Worm (Caenorhabditis elegans) whole organism, mixed stage, embryonic: ENCODE measurements around the gene C35C5.10.

ENCODE experiments used
- M03D4.4 ChIP-seq: sonication (generic microtip); optimal IDR thresholded peaks from 2 replicates; lab custom pipeline; 2017; ENCODE audit warnings: mild to moderate bottlenecking, missing genetic modification characterization, missing compliant biosample characterization
- bed-3 ChIP-seq: fragments of 200-800 bp; sonication (Bioruptor generic); optimal IDR thresholded peaks from 3 replicates; lab custom pipeline; 2018; ENCODE audit warnings: mild to moderate bottlenecking, missing genetic modification characterization, moderate library complexity, missing compliant biosample characterization
- ceh-43 ChIP-seq: fragments of 200-800 bp; sonication (Bioruptor generic); optimal IDR thresholded peaks from 2 replicates; lab custom pipeline; 2018; ENCODE audit warnings: mild to moderate bottlenecking, missing genetic modification characterization, moderate library complexity, missing compliant biosample characterization
- ceh-83 ChIP-seq: fragments of 200-800 bp; sonication (Bioruptor generic); optimal IDR thresholded peaks from 2 replicates; lab custom pipeline; 2018; ENCODE audit warnings: mild to moderate bottlenecking, missing genetic modification characterization, missing compliant biosample characterization
- ces-1 ChIP-seq: fragments of 150-350 bp; optimal IDR thresholded peaks from 2 replicates; lab custom pipeline; 2014; ENCODE audit warnings: missing biosample characterization, missing genetic modification reagents, missing genetic modification characterization
- drap-1 ChIP-seq: fragments of 200-800 bp; sonication (Bioruptor generic); optimal IDR thresholded peaks from 3 replicates; lab custom pipeline; 2018; ENCODE audit warnings: mild to moderate bottlenecking, missing genetic modification characterization, missing compliant biosample characterization
- elt-1 ChIP-seq: sonication (generic microtip); optimal IDR thresholded peaks from 2 replicates; lab custom pipeline; 2017; ENCODE audit warnings: missing genetic modification characterization, mild to moderate bottlenecking, missing compliant biosample characterization, antibody characterized with exemption, moderate library complexity, borderline replicate concordance; ENCODE audit not compliant: insufficient read depth
- elt-3 ChIP-seq: fragments of 150-350 bp; optimal IDR thresholded peaks from 2 replicates; lab custom pipeline; 2014; ENCODE audit warnings: missing biosample characterization, missing genetic modification characterization
- flh-1 ChIP-seq: fragments of 200-800 bp; sonication (Bioruptor generic); optimal IDR thresholded peaks from 2 replicates; lab custom pipeline; 2018; ENCODE audit warnings: mild to moderate bottlenecking, missing genetic modification characterization, moderate library complexity, missing compliant biosample characterization
- ham-2 ChIP-seq: fragments of 200-800 bp; sonication (Bioruptor generic); optimal IDR thresholded peaks from 2 replicates; lab custom pipeline; 2018; ENCODE audit warnings: mild to moderate bottlenecking, missing genetic modification characterization, missing compliant biosample characterization
- hlh-1 ChIP-seq: fragments of 150-350 bp; optimal IDR thresholded peaks from 2 replicates; lab custom pipeline; 2014; ENCODE audit warnings: missing biosample characterization, missing genetic modification reagents, missing genetic modification characterization
- lin-13 ChIP-seq: fragments of 150-350 bp; optimal IDR thresholded peaks from 2 replicates; lab custom pipeline; 2014; ENCODE audit warnings: missing biosample characterization, missing genetic modification characterization
- lin-32 ChIP-seq: fragments of 200-800 bp; sonication (Bioruptor generic); optimal IDR thresholded peaks from 2 replicates; lab custom pipeline; 2018; ENCODE audit warnings: mild to moderate bottlenecking, missing genetic modification characterization, missing compliant biosample characterization
- mab-5 ChIP-seq: fragments of 150-350 bp; optimal IDR thresholded peaks from 2 replicates; lab custom pipeline; 2014; ENCODE audit warnings: missing biosample characterization, missing genetic modification characterization
- mep-1 ChIP-seq: fragments of 150-350 bp; optimal IDR thresholded peaks from 2 replicates; lab custom pipeline; 2017; ENCODE audit warnings: missing biosample characterization, missing genetic modification reagents, missing genetic modification characterization, inconsistent platforms
- mls-2 ChIP-seq: sonication (generic microtip); optimal IDR thresholded peaks from 2 replicates; lab custom pipeline; 2016; ENCODE audit warnings: mild to moderate bottlenecking, missing genetic modification characterization, moderate library complexity, missing compliant biosample characterization
- nhr-2 ChIP-seq: fragments of 150-350 bp; optimal IDR thresholded peaks from 2 replicates; lab custom pipeline; 2014; ENCODE audit warnings: missing biosample characterization, missing genetic modification characterization
- nhr-237 ChIP-seq: fragments of 150-350 bp; optimal IDR thresholded peaks from 2 replicates; lab custom pipeline; 2014; ENCODE audit warnings: missing biosample characterization, missing genetic modification characterization
- nhr-28 ChIP-seq: fragments of 150-350 bp; optimal IDR thresholded peaks from 2 replicates; lab custom pipeline; 2014; ENCODE audit warnings: missing biosample characterization, missing genetic modification characterization
- nhr-76 ChIP-seq: sonication (generic microtip); optimal IDR thresholded peaks from 2 replicates; lab custom pipeline; 2017; ENCODE audit warnings: missing biosample characterization, missing genetic modification characterization
- pha-4 ChIP-seq: fragments of 150-350 bp; optimal IDR thresholded peaks from 2 replicates; lab custom pipeline; 2018; ENCODE audit warnings: missing biosample characterization, missing genetic modification reagents, missing genetic modification characterization
- snpc-4 ChIP-seq: fragments of 150-350 bp; optimal IDR thresholded peaks from 2 replicates; lab custom pipeline; 2014; ENCODE audit warnings: missing biosample characterization, missing genetic modification characterization
- sptf-1 ChIP-seq: sonication (generic microtip); optimal IDR thresholded peaks from 2 replicates; lab custom pipeline; 2017; ENCODE audit warnings: mild to moderate bottlenecking, missing genetic modification characterization, moderate library complexity, missing compliant biosample characterization
- tbx-8 ChIP-seq: fragments of 200-800 bp; sonication (Bioruptor generic); optimal IDR thresholded peaks from 2 replicates; lab custom pipeline; 2018; ENCODE audit warnings: mild to moderate bottlenecking, missing genetic modification characterization, moderate library complexity, missing compliant biosample characterization
- unc-120 ChIP-seq: sonication (generic microtip); optimal IDR thresholded peaks from 2 replicates; lab custom pipeline; 2017; ENCODE audit warnings: missing genetic modification characterization, missing compliant biosample characterization; ENCODE audit not compliant: poor library complexity, severe bottlenecking
- unc-39 ChIP-seq: fragments of 150-350 bp; optimal IDR thresholded peaks from 2 replicates; lab custom pipeline; 2014; ENCODE audit warnings: missing biosample characterization, missing genetic modification characterization
- unc-62 ChIP-seq: fragments of 150-350 bp; optimal IDR thresholded peaks from 2 replicates; lab custom pipeline; 2014; ENCODE audit warnings: missing biosample characterization, missing genetic modification reagents, missing genetic modification characterization
- zip-8 ChIP-seq: fragments of 150-350 bp; optimal IDR thresholded peaks from 2 replicates; lab custom pipeline; 2014; ENCODE audit warnings: missing biosample characterization, missing genetic modification characterization

The C35C5.10 gene

ce11 chrX:11569744-11570359 is 13.8 kb downstream of the C35C5.10 start:
- no peak for TF ChIP-seq elt-3 (tag; lab: Kevin White, UChicago)
- TF ChIP-seq ces-1 (GFP tag; lab: Kevin White, UChicago): peak; percentile 98

- peak; percentile 46 for TF ChIP-seq ces-1 (GFP tag; lab: Kevin White, UChicago)
- TF ChIP-seq zip-8: no peak
Measured at ce11 chrX:11571714-11572113, 15.7 kb downstream of the C35C5.10 start.

ce11 chrX:11572205-11572604 is 16.2 kb downstream of the C35C5.10 start, which contains the start of gene frm-3:
Gene frm-3 (plus strand): TSS chrX:11572505.
- TF ChIP-seq mls-2 (tag; lab: Kevin White, UChicago) (no peak), mab-5 (tag; lab: Kevin White, UChicago) (no peak), ceh-43 (no peak), lin-13 (tag; lab: Kevin White, UChicago) (no peak), drap-1 (GFP tag; lab: Kevin White, UChicago) (no peak), nhr-2 (no peak), hlh-1 (tag; lab: Kevin White, UChicago) (no peak), sptf-1 (tag; lab: Kevin White, UChicago) (no peak), elt-1 (no peak), flh-1 (GFP tag; lab: Kevin White, UChicago) (no peak), unc-120 (no peak), bed-3 (GFP tag; lab: Kevin White, UChicago) (no peak), ceh-83 (no peak), nhr-237 (no peak), lin-32 (GFP tag; lab: Kevin White, UChicago) (no peak)
- TF ChIP-seq, all 35 proteins: peak for 0

- TF ChIP-seq drap-1 (GFP tag; lab: Kevin White, UChicago) (no peak), unc-120 (peak; percentile 37)
Measured at ce11 chrX:11574167-11574566, 18.1 kb downstream of the C35C5.10 start.

- TF ChIP-seq hlh-1 (tag; lab: Kevin White, UChicago) (peak; percentile 53), ceh-43 (no peak), sptf-1 (tag; lab: Kevin White, UChicago) (no peak), unc-62 (peak; percentile 79), nhr-2 (no peak), tbx-8 (GFP tag; lab: Kevin White, UChicago) (no peak), drap-1 (GFP tag; lab: Kevin White, UChicago) (peak; percentile 7), unc-120 (peak; percentile 55), unc-39 (tag; lab: Kevin White, UChicago) (no peak)
Measured at ce11 chrX:11576429-11577088, 20.5 kb downstream of the C35C5.10 start.

ce11 chrX:11585375-11585774 is 29.3 kb downstream of the C35C5.10 start, which contains the start of gene abts-2:
Gene abts-2 (plus strand): TSS chrX:11585675.
- no peak for TF ChIP-seq hlh-1 (tag; lab: Kevin White, UChicago)
- no peak for TF ChIP-seq sptf-1 (tag; lab: Kevin White, UChicago)
- no peak for TF ChIP-seq mep-1
- TF ChIP-seq nhr-28 (tag; lab: Kevin White, UChicago): no peak
- no peak for TF ChIP-seq ham-2 (GFP tag; lab: Kevin White, UChicago)
- no peak for TF ChIP-seq elt-1
- TF ChIP-seq nhr-76: no peak
- no peak for TF ChIP-seq unc-39 (tag; lab: Kevin White, UChicago)
- TF ChIP-seq unc-120: no peak
- TF ChIP-seq pha-4 (tag; lab: Kevin White, UChicago): no peak
- TF ChIP-seq M03D4.4 (tag; lab: Kevin White, UChicago): no peak
- no peak for TF ChIP-seq unc-62
- no peak for TF ChIP-seq snpc-4 (tag; lab: Kevin White, UChicago)
- TF ChIP-seq bed-3 (GFP tag; lab: Kevin White, UChicago): no peak
